Fruit fly (Drosophila melanogaster) whole organism, embryonic: Measurements from ENCODE around the gene CG43915.
A peak's percentile ranks its signal among the peaks of the same experiment; 100 is the strongest.

Experiments
- ATbp ChIP-seq: fragments of 200-800 bp; sonication (Bioruptor generic); optimal IDR thresholded peaks from 2 replicates; lab custom pipeline; 2017; ENCODE audit warnings: missing biosample characterization, mild to moderate bottlenecking, missing genetic modification characterization, missing genetic modification reagents
- Aef1 ChIP-seq: fragments of 200-800 bp; sonication (Bioruptor generic); IDR thresholded peaks from 3 replicates; pipeline ENCODE4 v1.3.6; 2022; ENCODE audit warnings: missing biosample characterization, missing genetic modification characterization
- Awh ChIP-seq: fragments of 200-800 bp; sonication (Bioruptor generic); IDR thresholded peaks from 2 replicates; pipeline ENCODE4, ENCODE4 v1.3.6; 2022; ENCODE audit warnings: missing biosample characterization, missing genetic modification characterization
- CG12155 ChIP-seq: fragments of 200-800 bp; sonication (Bioruptor generic); optimal IDR thresholded peaks from 3 replicates; lab custom pipeline; 2016; ENCODE audit warnings: missing biosample characterization, missing genetic modification characterization
- CG12744 ChIP-seq: fragments of 200-800 bp; sonication (Bioruptor generic); optimal IDR thresholded peaks from 2 replicates; lab custom pipeline; 2016; ENCODE audit warnings: missing biosample characterization, missing genetic modification characterization
- CG14441 ChIP-seq: fragments of 200-800 bp; sonication (Bioruptor generic); IDR thresholded peaks from 2 replicates; pipeline ENCODE4 v1.3.6; 2022; ENCODE audit warnings: missing biosample characterization, missing genetic modification characterization
- CG14667 ChIP-seq: fragments of 200-800 bp; sonication (Bioruptor generic); IDR thresholded peaks from 2 replicates; pipeline ENCODE4 v1.3.6; 2022; ENCODE audit warnings: missing biosample characterization, missing genetic modification characterization
- CG17802 ChIP-seq: fragments of 200-800 bp; sonication (Bioruptor generic); optimal IDR thresholded peaks from 2 replicates; lab custom pipeline; 2018; ENCODE audit warnings: missing biosample characterization, mild to moderate bottlenecking, missing genetic modification characterization, moderate library complexity
- CG18619 ChIP-seq: fragments of 200-800 bp; sonication (Bioruptor generic); optimal IDR thresholded peaks from 3 replicates; lab custom pipeline; 2017; ENCODE audit warnings: missing biosample characterization, mild to moderate bottlenecking, missing genetic modification characterization
- CG34224 ChIP-seq: fragments of 200-800 bp; sonication (Bioruptor generic); IDR thresholded peaks from 3 replicates; pipeline ENCODE4 v1.3.6; 2022; ENCODE audit warnings: missing biosample characterization, missing genetic modification characterization; ENCODE audit not compliant: partially characterized antibody
- CG34376 ChIP-seq: fragments of 200-800 bp; sonication (Bioruptor generic); optimal IDR thresholded peaks from 2 replicates; lab custom pipeline; 2018; ENCODE audit warnings: missing biosample characterization, mild to moderate bottlenecking, missing genetic modification characterization
- CG3726 ChIP-seq: fragments of 200-800 bp; sonication (Bioruptor generic); IDR thresholded peaks from 3 replicates; pipeline ENCODE4, ENCODE4 v1.3.6; 2022; ENCODE audit warnings: missing biosample characterization, missing genetic modification characterization
- CG4730 ChIP-seq: fragments of 200-800 bp; sonication (Bioruptor generic); IDR thresholded peaks from 2 replicates; pipeline ENCODE4 v1.3.6; 2022; ENCODE audit warnings: missing biosample characterization, missing genetic modification characterization
- CG6689 ChIP-seq: fragments of 200-800 bp; sonication (Bioruptor generic); IDR thresholded peaks from 2 replicates; pipeline ENCODE4 v1.3.6; 2022; ENCODE audit warnings: missing biosample characterization, missing genetic modification characterization
- CG8478 ChIP-seq: fragments of >200 bp; optimal IDR thresholded peaks from 2 replicates; lab custom pipeline; 2018
- CHES-1-like ChIP-seq: fragments of 200-800 bp; sonication (Bioruptor generic); optimal IDR thresholded peaks from 2 replicates; lab custom pipeline; 2016; ENCODE audit warnings: missing biosample characterization, missing genetic modification characterization
- Doc2 ChIP-seq: fragments of 200-800 bp; sonication (Bioruptor generic); IDR thresholded peaks from 2 replicates; pipeline ENCODE4 v1.3.6; 2022; ENCODE audit warnings: missing biosample characterization, missing genetic modification characterization
- Fer1 ChIP-seq: fragments of 200-800 bp; sonication (Bioruptor generic); optimal IDR thresholded peaks from 2 replicates; lab custom pipeline; 2017; ENCODE audit warnings: missing biosample characterization, mild to moderate bottlenecking, missing genetic modification characterization
- GATAe ChIP-seq: fragments of 200-800 bp; sonication (Bioruptor generic); conservative IDR thresholded peaks from 2 replicates; pipeline ENCODE4 v1.3.6; 2022; ENCODE audit warnings: missing biosample characterization, missing genetic modification characterization
- Oaz ChIP-seq: fragments of 200-800 bp; sonication (Bioruptor generic); IDR thresholded peaks from 2 replicates; pipeline ENCODE4 v1.3.6; 2022; ENCODE audit warnings: missing biosample characterization, missing genetic modification characterization
- Pdp1 ChIP-seq, 2 experiments: fragments of 200-800 bp; sonication (Bioruptor generic); optimal IDR thresholded peaks; 3 replicates each; lab custom pipeline; 2016; ENCODE audit warnings: missing biosample characterization in 2 of 2, missing genetic modification characterization in 2 of 2, mild to moderate bottlenecking in 1 of 2, moderate library complexity in 1 of 2
- ab ChIP-seq: fragments of 200-800 bp; sonication (Bioruptor generic); optimal IDR thresholded peaks from 2 replicates; lab custom pipeline; 2016; ENCODE audit warnings: missing biosample characterization, missing genetic modification characterization
- ap ChIP-seq: fragments of 200-800 bp; sonication (Bioruptor generic); IDR thresholded peaks from 2 replicates; pipeline ENCODE4 v1.3.6; 2022; ENCODE audit warnings: missing biosample characterization, missing genetic modification characterization
- bab2 ChIP-seq: fragments of 200-800 bp; sonication (Bioruptor generic); optimal IDR thresholded peaks from 2 replicates; lab custom pipeline; 2016; ENCODE audit warnings: missing biosample characterization, missing genetic modification characterization
- cas ChIP-seq: fragments of 200-800 bp; sonication (Bioruptor generic); IDR thresholded peaks from 2 replicates; pipeline ENCODE4 v1.3.6; 2022; ENCODE audit warnings: missing biosample characterization, missing genetic modification characterization
- chinmo ChIP-seq: fragments of 200-800 bp; sonication (Bioruptor generic); IDR thresholded peaks from 4 replicates; pipeline ENCODE4 v1.3.6; 2022; ENCODE audit warnings: missing biosample characterization, missing genetic modification characterization; ENCODE audit not compliant: partially characterized antibody
- chm ChIP-seq: fragments of 200-800 bp; sonication (Bioruptor generic); IDR thresholded peaks from 2 replicates; pipeline ENCODE4 v1.3.6; 2022; ENCODE audit warnings: missing biosample characterization, missing genetic modification characterization
- dati ChIP-seq: fragments of 200-800 bp; sonication (Bioruptor generic); IDR thresholded peaks from 2 replicates; pipeline ENCODE4 v1.3.6; 2022; ENCODE audit warnings: missing biosample characterization, missing genetic modification characterization
- dmrt11E ChIP-seq: fragments of 200-800 bp; sonication (Bioruptor generic); optimal IDR thresholded peaks from 3 replicates; lab custom pipeline; 2018; ENCODE audit warnings: missing biosample characterization, mild to moderate bottlenecking, missing genetic modification characterization, moderate library complexity
- dpn ChIP-seq, 2 experiments: fragments of 200-800 bp; sonication (Bioruptor generic); optimal IDR thresholded peaks; 3 replicates each; lab custom pipeline; 2016; ENCODE audit warnings: missing biosample characterization in 2 of 2, missing genetic modification characterization in 2 of 2
- eve ChIP-seq, 2 experiments: fragments of >200 bp; optimal IDR thresholded peaks; 2 replicates each; lab custom pipeline; 2017; ENCODE audit warnings: missing biosample characterization in 2 of 2, missing genetic modification characterization in 2 of 2
- fd102C ChIP-seq: fragments of 200-800 bp; sonication (Bioruptor generic); optimal IDR thresholded peaks from 2 replicates; lab custom pipeline; 2018; ENCODE audit warnings: missing biosample characterization, mild to moderate bottlenecking, missing genetic modification characterization, moderate library complexity
- fru ChIP-seq: fragments of >200 bp; optimal IDR thresholded peaks from 2 replicates; lab custom pipeline; 2017
- grau ChIP-seq: fragments of 200-800 bp; optimal IDR thresholded peaks from 3 replicates; lab custom pipeline; 2019; ENCODE audit warnings: missing biosample characterization, mild to moderate bottlenecking, missing genetic modification characterization, moderate library complexity
- grn ChIP-seq: fragments of 200-800 bp; sonication (Bioruptor generic); optimal IDR thresholded peaks from 3 replicates; lab custom pipeline; 2017; ENCODE audit warnings: missing biosample characterization, missing genetic modification characterization
- gro ChIP-seq: fragments of 200-800 bp; sonication (Bioruptor generic); optimal IDR thresholded peaks from 2 replicates; lab custom pipeline; 2016; ENCODE audit warnings: missing biosample characterization, missing genetic modification characterization
- lov ChIP-seq, 2 experiments: fragments of 200-800 bp in 1 of 2; fragments of >200 bp in 1 of 2; sonication (Bioruptor generic) in 1 of 2; IDR thresholded peaks in 1 of 2; optimal IDR thresholded peaks in 1 of 2; 2 replicates in 1 of 2; 3 replicates in 1 of 2; pipeline versions ENCODE4 v1.3.6 to Lab custom; 2017 to 2022; ENCODE audit warnings: missing biosample characterization in 1 of 2, missing genetic modification characterization in 1 of 2
- luna ChIP-seq: fragments of 200-800 bp; sonication (Bioruptor generic); optimal IDR thresholded peaks from 2 replicates; lab custom pipeline; 2016; ENCODE audit warnings: missing biosample characterization, missing genetic modification characterization
- mirr ChIP-seq: fragments of 200-800 bp; sonication (Bioruptor generic); optimal IDR thresholded peaks from 3 replicates; lab custom pipeline; 2018; ENCODE audit warnings: missing biosample characterization, mild to moderate bottlenecking, missing genetic modification characterization
- nau ChIP-seq: fragments of 200-800 bp; sonication (Bioruptor generic); optimal IDR thresholded peaks from 3 replicates; lab custom pipeline; 2017; ENCODE audit warnings: missing biosample characterization, mild to moderate bottlenecking, missing genetic modification characterization, missing genetic modification reagents
- nmo ChIP-seq: fragments of 200-800 bp; sonication (Bioruptor generic); optimal IDR thresholded peaks from 2 replicates; lab custom pipeline; 2018; ENCODE audit warnings: missing biosample characterization, mild to moderate bottlenecking, missing genetic modification characterization, moderate library complexity
- scrt ChIP-seq: fragments of 200-800 bp; sonication (Bioruptor generic); optimal IDR thresholded peaks from 2 replicates; lab custom pipeline; 2018; ENCODE audit warnings: missing biosample characterization, mild to moderate bottlenecking, missing genetic modification characterization, moderate library complexity
- sd ChIP-seq: fragments of 200-800 bp; sonication (Bioruptor generic); optimal IDR thresholded peaks from 3 replicates; lab custom pipeline; 2018; ENCODE audit warnings: missing biosample characterization, mild to moderate bottlenecking, missing genetic modification characterization, moderate library complexity
- sisA ChIP-seq: fragments of 200-800 bp; sonication (Bioruptor generic); IDR thresholded peaks from 2 replicates; pipeline ENCODE4 v1.3.6; 2022; ENCODE audit warnings: missing biosample characterization, missing genetic modification characterization
- slou ChIP-seq: fragments of 200-800 bp; sonication (Bioruptor generic); optimal IDR thresholded peaks from 3 replicates; lab custom pipeline; 2016; ENCODE audit warnings: missing biosample characterization, missing genetic modification characterization
- slp2 ChIP-seq: fragments of 200-800 bp; sonication (Bioruptor generic); optimal IDR thresholded peaks from 2 replicates; lab custom pipeline; 2016; ENCODE audit warnings: missing biosample characterization, missing genetic modification characterization
- sna ChIP-seq: fragments of 200-800 bp; sonication (Bioruptor generic); IDR thresholded peaks from 2 replicates; pipeline ENCODE4 v1.3.6; 2022; ENCODE audit warnings: missing biosample characterization, missing genetic modification characterization; ENCODE audit not compliant: partially characterized antibody
- ssp ChIP-seq: fragments of 200-800 bp; sonication (Bioruptor generic); IDR thresholded peaks from 2 replicates; pipeline ENCODE4 v1.3.6; 2022; ENCODE audit warnings: missing biosample characterization, missing genetic modification characterization
- trem ChIP-seq: fragments of 200-800 bp; optimal IDR thresholded peaks from 3 replicates; lab custom pipeline; 2019; ENCODE audit warnings: missing biosample characterization, mild to moderate bottlenecking, missing genetic modification characterization, moderate library complexity
- tx ChIP-seq: fragments of 200-800 bp; sonication (Bioruptor generic); optimal IDR thresholded peaks from 2 replicates; lab custom pipeline; 2016; ENCODE audit warnings: missing biosample characterization, missing genetic modification characterization
- z ChIP-seq: fragments of 200-800 bp; sonication (Bioruptor generic); IDR thresholded peaks from 3 replicates; pipeline ENCODE4 v1.3.6; 2022; ENCODE audit warnings: missing biosample characterization, missing genetic modification characterization

The CG43915 gene

DNA sequence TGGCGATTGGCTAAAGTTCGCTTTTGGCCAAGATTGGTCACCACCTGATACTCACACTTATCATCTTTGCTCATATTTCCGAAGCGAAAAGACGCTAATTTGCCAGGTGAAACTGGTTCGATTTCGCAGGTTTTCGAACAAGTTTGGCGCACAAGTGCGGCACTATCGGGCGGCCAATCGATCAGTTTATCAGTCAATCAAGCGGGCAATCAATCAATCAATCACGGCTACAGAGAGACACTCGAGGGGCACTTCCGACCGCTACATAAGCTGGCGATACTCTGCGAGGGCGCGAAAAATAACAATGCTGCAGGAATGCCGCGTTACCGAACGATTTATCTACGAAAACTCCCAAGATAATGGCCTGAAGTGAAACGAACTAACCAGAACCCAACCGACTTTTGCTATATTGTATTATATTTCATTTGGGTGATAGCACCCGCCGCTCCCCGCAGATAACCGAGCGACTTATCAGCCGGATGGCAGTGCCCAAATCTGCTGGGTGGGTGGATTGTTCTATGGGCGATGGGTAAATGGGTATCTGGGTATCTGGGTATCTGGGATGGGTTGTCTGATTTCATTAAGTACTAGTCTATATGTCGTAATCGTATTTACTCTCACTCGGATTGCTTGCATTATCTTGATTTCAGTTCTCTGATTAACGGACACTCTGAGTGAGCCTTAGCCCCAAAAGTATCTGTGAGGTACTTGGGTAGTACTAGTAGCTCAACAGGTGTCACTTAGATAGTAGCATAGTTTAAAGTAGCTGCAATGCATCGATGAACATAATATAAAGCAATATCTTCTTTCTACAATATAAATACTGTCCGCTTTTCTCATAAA, 43.5 kb upstream of the CG43915 start (continued):
- TF ChIP-seq chinmo (peak; percentile 35; the same call in 1 of the 4 replicates), sna (no peak), luna (GFP tag; lab: Kevin White, UChicago) (no peak), eve (GFP tag; optimal IDR thresholded peaks at IDR 0.05; lab: Kevin White, UChicago) (no peak), grau (tag; lab: Kevin White, UChicago) (no peak), scrt (no peak), CG8478 (lab: Kevin White, UChicago) (no peak), ab (no peak), fd102C (no peak), grn (GFP tag; lab: Kevin White, UChicago) (peak; percentile 99), CG4730 (GFP tag; lab: Robert Waterston, UW) (no peak), Pdp1 (GFP tag; optimal IDR thresholded peaks at IDR 0.05; lab: Kevin White, UChicago) (peak in 1 of 2 experiments; percentile 75), Aef1 (no peak), slp2 (GFP tag; lab: Kevin White, UChicago) (no peak), nau (GFP tag; lab: Kevin White, UChicago) (no peak), nmo (GFP tag; lab: Kevin White, UChicago) (no peak), CG6689 (GFP tag; lab: Robert Waterston, UW) (no peak), CG14441 (GFP tag; lab: Robert Waterston, UW) (no peak), sd (tag; lab: Kevin White, UChicago) (peak; percentile 89), cas (GFP tag; lab: Robert Waterston, UW) (no peak), dpn (GFP tag; optimal IDR thresholded peaks at IDR 0.05; lab: Kevin White, UChicago) (no peak), CG3726 (GFP tag; lab: Robert Waterston, UW) (no peak), dati (no peak), dmrt11E (tag; lab: Kevin White, UChicago) (no peak), Doc2 (GFP tag; lab: Robert Waterston, UW) (no peak), chm (no peak), CG34376 (GFP tag; lab: Kevin White, UChicago) (peak; percentile 74), CG18619 (GFP tag; lab: Kevin White, UChicago) (no peak), gro (peak; percentile 17), CG17802 (no peak), bab2 (GFP tag; lab: Kevin White, UChicago) (no peak), CHES-1-like (GFP tag; lab: Kevin White, UChicago) (no peak), Fer1 (GFP tag; lab: Kevin White, UChicago) (peak; percentile 29), lov (optimal IDR thresholded peaks at IDR 0.05; lab: Kevin White, UChicago) (no peak), lov (GFP tag; IDR thresholded peaks at IDR 0.05; lab: Robert Waterston, UW) (no peak), trem (no peak), CG34224 (no peak), ssp (GFP tag; lab: Robert Waterston, UW) (no peak), fru (lab: Kevin White, UChicago) (no peak), CG12155 (no peak), sisA (GFP tag; lab: Robert Waterston, UW) (no peak), tx (GFP tag; lab: Kevin White, UChicago) (no peak), mirr (GFP tag; lab: Kevin White, UChicago) (peak; percentile 85), CG12744 (GFP tag; lab: Kevin White, UChicago) (no peak), ap (GFP tag; lab: Robert Waterston, UW) (no peak), Oaz (GFP tag; lab: Robert Waterston, UW) (no peak), Awh (GFP tag; lab: Robert Waterston, UW) (no peak), z (GFP tag; lab: Robert Waterston, UW) (no peak), CG14667 (no peak), GATAe (GFP tag; lab: Robert Waterston, UW) (peak; percentile 93), ATbp (GFP tag; lab: Kevin White, UChicago) (no peak), slou (GFP tag; lab: Kevin White, UChicago) (no peak)
